Fruit fly (Drosophila melanogaster) whole organism, prepupa: ENCODE results near the gene Rbp1-like.

Experiments
- Blimp-1 ChIP-seq: fragments of 200-800 bp; sonication (Bioruptor generic); optimal IDR thresholded peaks from 3 replicates; lab custom pipeline; 2017; ENCODE audit warnings: missing biosample characterization, missing genetic modification characterization, mild to moderate bottlenecking, moderate library complexity, missing genetic modification reagents
- CG10631 ChIP-seq: fragments of 200-800 bp; sonication (Bioruptor generic); optimal IDR thresholded peaks from 2 replicates; lab custom pipeline; 2016; ENCODE audit warnings: missing biosample characterization, missing genetic modification characterization
- CG10669 ChIP-seq: fragments of 200-800 bp; sonication (Bioruptor generic); optimal IDR thresholded peaks from 3 replicates; lab custom pipeline; 2018; ENCODE audit warnings: missing biosample characterization, mild to moderate bottlenecking, missing genetic modification characterization, moderate library complexity
- CG11762 ChIP-seq: fragments of 200-800 bp; sonication (Bioruptor generic); optimal IDR thresholded peaks from 3 replicates; lab custom pipeline; 2016; ENCODE audit warnings: missing biosample characterization, missing genetic modification characterization; ENCODE audit not compliant: insufficient read depth
- CG11902 ChIP-seq: fragments of 200-800 bp; sonication (Bioruptor generic); optimal IDR thresholded peaks from 3 replicates; lab custom pipeline; 2016; ENCODE audit warnings: missing biosample characterization, missing genetic modification characterization
- CG15336 ChIP-seq: fragments of 200-800 bp; sonication (Bioruptor generic); IDR thresholded peaks from 2 replicates; pipeline ENCODE4 v1.3.6; 2022; ENCODE audit warnings: missing biosample characterization, missing genetic modification characterization
- CG1621 ChIP-seq: fragments of 200-800 bp; sonication (Bioruptor generic); optimal IDR thresholded peaks from 3 replicates; lab custom pipeline; 2018; ENCODE audit warnings: missing biosample characterization, mild to moderate bottlenecking, missing genetic modification characterization
- CG16779 ChIP-seq: fragments of 200-800 bp; sonication (Bioruptor generic); optimal IDR thresholded peaks from 3 replicates; lab custom pipeline; 2017; ENCODE audit warnings: missing biosample characterization, mild to moderate bottlenecking, missing genetic modification characterization
- CG31627 ChIP-seq: fragments of 200-800 bp; sonication (Bioruptor generic); optimal IDR thresholded peaks from 3 replicates; lab custom pipeline; 2016; ENCODE audit warnings: missing biosample characterization, missing genetic modification characterization
- CG32006 ChIP-seq: fragments of 200-800 bp; sonication (Bioruptor generic); optimal IDR thresholded peaks from 3 replicates; lab custom pipeline; 2017; ENCODE audit warnings: missing biosample characterization, mild to moderate bottlenecking, missing genetic modification characterization
- CG34406 ChIP-seq: fragments of 200-800 bp; sonication (Bioruptor generic); optimal IDR thresholded peaks from 3 replicates; lab custom pipeline; 2016; ENCODE audit warnings: missing biosample characterization, missing genetic modification characterization
- CG3919 ChIP-seq: fragments of 200-800 bp; sonication (Bioruptor generic); optimal IDR thresholded peaks from 3 replicates; lab custom pipeline; 2016; ENCODE audit warnings: missing biosample characterization, missing genetic modification characterization
- CG6163 ChIP-seq: fragments of 200-800 bp; sonication (Bioruptor generic); IDR thresholded peaks from 3 replicates; pipeline ENCODE4 v1.3.6; 2022; ENCODE audit warnings: missing biosample characterization, missing genetic modification characterization
- CG6276 ChIP-seq: fragments of 200-800 bp; sonication (Bioruptor generic); optimal IDR thresholded peaks from 2 replicates; lab custom pipeline; 2017; ENCODE audit warnings: missing biosample characterization, mild to moderate bottlenecking, missing genetic modification characterization
- CG6792 ChIP-seq: fragments of 200-800 bp; sonication (Bioruptor generic); optimal IDR thresholded peaks from 3 replicates; lab custom pipeline; 2016; ENCODE audit warnings: missing biosample characterization, missing genetic modification characterization
- CG6808 ChIP-seq: fragments of 200-800 bp; sonication (Bioruptor generic); optimal IDR thresholded peaks from 3 replicates; lab custom pipeline; 2017; ENCODE audit warnings: missing biosample characterization, missing genetic modification characterization, mild to moderate bottlenecking, moderate library complexity, missing genetic modification reagents
- CG6854 ChIP-seq: fragments of 200-800 bp; sonication (Bioruptor generic); optimal IDR thresholded peaks from 2 replicates; lab custom pipeline; 2017; ENCODE audit warnings: missing biosample characterization, mild to moderate bottlenecking, missing genetic modification characterization
- CG7368 ChIP-seq: fragments of 200-800 bp; sonication (Bioruptor generic); optimal IDR thresholded peaks from 3 replicates; lab custom pipeline; 2016; ENCODE audit warnings: missing biosample characterization, missing genetic modification characterization
- CG8119 ChIP-seq: fragments of 200-800 bp; sonication (Bioruptor generic); IDR thresholded peaks from 3 replicates; pipeline ENCODE4 v1.3.6; 2022; ENCODE audit warnings: missing biosample characterization, missing genetic modification characterization
- CG8319 ChIP-seq: fragments of 200-800 bp; sonication (Bioruptor generic); optimal IDR thresholded peaks from 3 replicates; lab custom pipeline; 2016; ENCODE audit warnings: missing biosample characterization, missing genetic modification characterization
- CG8632 ChIP-seq: fragments of 200-800 bp; sonication (Bioruptor generic); optimal IDR thresholded peaks from 3 replicates; lab custom pipeline; 2016; ENCODE audit warnings: missing biosample characterization, missing genetic modification characterization
- Eip75B ChIP-seq: fragments of 200-800 bp; sonication (Bioruptor generic); optimal IDR thresholded peaks from 3 replicates; lab custom pipeline; 2016; ENCODE audit warnings: missing biosample characterization, missing genetic modification characterization
- Eip78C ChIP-seq: fragments of 200-800 bp; sonication (Bioruptor generic); peaks from one replicate; lab custom pipeline; 2016; ENCODE audit warnings: missing biosample characterization, missing genetic modification characterization
- Eip93F ChIP-seq: fragments of 200-800 bp; sonication (Bioruptor generic); optimal IDR thresholded peaks from 2 replicates; lab custom pipeline; 2016; ENCODE audit warnings: missing biosample characterization, mild to moderate bottlenecking, missing genetic modification characterization
- Ets21C ChIP-seq: fragments of 200-800 bp; sonication (Bioruptor generic); optimal IDR thresholded peaks from 3 replicates; lab custom pipeline; 2016; ENCODE audit warnings: missing biosample characterization, missing genetic modification characterization
- Gug ChIP-seq: fragments of 200-800 bp; sonication (Bioruptor generic); IDR thresholded peaks from 2 replicates; pipeline ENCODE4 v1.3.6; 2022; ENCODE audit warnings: missing biosample characterization, missing genetic modification characterization
- Hr39 ChIP-seq: fragments of 200-800 bp; sonication (Bioruptor generic); optimal IDR thresholded peaks from 2 replicates; lab custom pipeline; 2016; ENCODE audit warnings: missing biosample characterization, missing genetic modification characterization
- Hr4 ChIP-seq: fragments of 200-800 bp; sonication (Bioruptor generic); optimal IDR thresholded peaks from 3 replicates; lab custom pipeline; 2016; ENCODE audit warnings: missing biosample characterization, missing genetic modification characterization
- Lpt ChIP-seq: fragments of 200-800 bp; sonication (Bioruptor generic); optimal IDR thresholded peaks from 3 replicates; lab custom pipeline; 2016; ENCODE audit warnings: missing biosample characterization, missing genetic modification characterization
- Met ChIP-seq: fragments of 200-800 bp; sonication (Bioruptor generic); optimal IDR thresholded peaks from 3 replicates; lab custom pipeline; 2016; ENCODE audit warnings: missing biosample characterization, missing genetic modification characterization
- OdsH ChIP-seq: fragments of 200-800 bp; sonication (Bioruptor generic); optimal IDR thresholded peaks from 3 replicates; lab custom pipeline; 2016; ENCODE audit warnings: missing biosample characterization, missing genetic modification characterization
- Smox ChIP-seq: fragments of 200-800 bp; sonication (Bioruptor generic); optimal IDR thresholded peaks from 3 replicates; lab custom pipeline; 2016; ENCODE audit warnings: missing biosample characterization, missing genetic modification characterization
- Sox102F ChIP-seq: fragments of 200-800 bp; sonication (Bioruptor generic); optimal IDR thresholded peaks from 2 replicates; lab custom pipeline; 2016; ENCODE audit warnings: missing biosample characterization, mild to moderate bottlenecking, missing genetic modification characterization
- Sox14 ChIP-seq: fragments of 200-800 bp; sonication (Bioruptor generic); optimal IDR thresholded peaks from 3 replicates; lab custom pipeline; 2016; ENCODE audit warnings: missing biosample characterization, missing genetic modification characterization
- achi ChIP-seq: fragments of 200-800 bp; sonication (Bioruptor generic); optimal IDR thresholded peaks from 3 replicates; lab custom pipeline; 2016; ENCODE audit warnings: missing biosample characterization, missing genetic modification characterization
- cyc ChIP-seq: fragments of 200-800 bp; sonication (Bioruptor generic); optimal IDR thresholded peaks from 3 replicates; lab custom pipeline; 2016; ENCODE audit warnings: missing biosample characterization, missing genetic modification characterization
- dac ChIP-seq: fragments of 200-800 bp; sonication (Bioruptor generic); optimal IDR thresholded peaks from 2 replicates; lab custom pipeline; 2017; ENCODE audit warnings: missing biosample characterization, mild to moderate bottlenecking, missing genetic modification characterization
- dsx ChIP-seq: fragments of 200-800 bp; optimal IDR thresholded peaks from 3 replicates; lab custom pipeline; 2019; ENCODE audit warnings: missing biosample characterization, mild to moderate bottlenecking, missing genetic modification characterization, moderate library complexity; ENCODE audit not compliant: poor library complexity, severe bottlenecking
- eg ChIP-seq: fragments of 200-800 bp; sonication (Bioruptor generic); IDR thresholded peaks from 3 replicates; pipeline ENCODE4 v1.3.6; 2022; ENCODE audit warnings: missing biosample characterization, missing genetic modification characterization
- esn ChIP-seq: fragments of 200-800 bp; sonication (Bioruptor generic); optimal IDR thresholded peaks from 2 replicates; lab custom pipeline; 2016; ENCODE audit warnings: missing biosample characterization, mild to moderate bottlenecking, missing genetic modification characterization, moderate library complexity
- fd59A ChIP-seq: fragments of 200-800 bp; sonication (Bioruptor generic); optimal IDR thresholded peaks from 2 replicates; lab custom pipeline; 2017; ENCODE audit warnings: missing biosample characterization, mild to moderate bottlenecking, missing genetic modification characterization, missing genetic modification reagents
- fd85E ChIP-seq: fragments of 200-800 bp; sonication (Bioruptor generic); optimal IDR thresholded peaks from 3 replicates; lab custom pipeline; 2016; ENCODE audit warnings: missing biosample characterization, missing genetic modification characterization
- fkh ChIP-seq: fragments of 200-800 bp; sonication (Bioruptor generic); optimal IDR thresholded peaks from 3 replicates; lab custom pipeline; 2017; ENCODE audit warnings: missing biosample characterization, mild to moderate bottlenecking, missing genetic modification characterization, moderate library complexity
- lz ChIP-seq: fragments of 200-800 bp; sonication (Bioruptor generic); optimal IDR thresholded peaks from 3 replicates; lab custom pipeline; 2016; ENCODE audit warnings: missing biosample characterization, missing genetic modification characterization
- net ChIP-seq: fragments of 200-800 bp; sonication (Bioruptor generic); optimal IDR thresholded peaks from 3 replicates; lab custom pipeline; 2016; ENCODE audit warnings: missing biosample characterization, missing genetic modification characterization
- pdm3 ChIP-seq: fragments of 200-800 bp; sonication (Bioruptor generic); optimal IDR thresholded peaks from 3 replicates; lab custom pipeline; 2016; ENCODE audit warnings: missing biosample characterization, missing genetic modification characterization
- salr ChIP-seq, 2 experiments: fragments of 200-800 bp; sonication (Bioruptor generic); optimal IDR thresholded peaks; 3 replicates each; lab custom pipeline; 2016 to 2018; ENCODE audit warnings: missing biosample characterization in 2 of 2, missing genetic modification characterization in 2 of 2, mild to moderate bottlenecking in 1 of 2
- spab ChIP-seq: fragments of 200-800 bp; sonication (Bioruptor generic); optimal IDR thresholded peaks from 2 replicates; lab custom pipeline; 2017; ENCODE audit warnings: missing biosample characterization, mild to moderate bottlenecking, missing genetic modification characterization, missing genetic modification reagents
- ss ChIP-seq, 2 experiments: fragments of 200-800 bp; sonication (Bioruptor generic); optimal IDR thresholded peaks; 2 replicates in 1 of 2; 3 replicates in 1 of 2; lab custom pipeline; 2017 to 2018; ENCODE audit warnings: mild to moderate bottlenecking in 2 of 2, missing biosample characterization in 2 of 2, missing genetic modification characterization in 2 of 2, moderate library complexity in 1 of 2
- topi ChIP-seq: fragments of 200-800 bp; sonication (Bioruptor generic); optimal IDR thresholded peaks from 3 replicates; lab custom pipeline; 2016; ENCODE audit warnings: missing biosample characterization, missing genetic modification characterization
- vri ChIP-seq: fragments of 200-800 bp; sonication (Bioruptor generic); optimal IDR thresholded peaks from 3 replicates; lab custom pipeline; 2016; ENCODE audit warnings: missing biosample characterization, mild to moderate bottlenecking, missing genetic modification characterization

The Rbp1-like gene

dm6 chrX:13384583-13385342 is at the start of gene Rbp1-like, which contains the start of gene Tim9a:
TSS of gene Rbp1-like (minus strand) at chrX:13384877.
TSS of gene Tim9a (plus strand) at chrX:13385210.
- TF ChIP-seq CG6808 (peak; percentile 7), achi (peak; percentile 43), CG15336 (GFP tag; lab: Robert Waterston, UW) (no peak), Sox14 (peak; percentile 16), CG6163 (no peak), CG11762 (GFP tag; lab: Kevin White, UChicago) (no peak), fkh (peak; percentile 11), Blimp-1 (GFP tag; lab: Kevin White, UChicago) (no peak), CG8632 (peak; percentile 35), fd59A (no peak), CG1621 (tag; lab: Kevin White, UChicago) (no peak), CG7368 (GFP tag; lab: Kevin White, UChicago) (no peak), lz (peak; percentile 52), fd85E (no peak), CG11902 (GFP tag; lab: Kevin White, UChicago) (no peak), pdm3 (GFP tag; lab: Kevin White, UChicago) (peak; percentile 37), CG31627 (GFP tag; lab: Kevin White, UChicago) (no peak), dac (no peak), Eip75B (GFP tag; lab: Kevin White, UChicago) (peak; percentile 13), Smox (GFP tag; lab: Kevin White, UChicago) (peak; percentile 35), Met (peak; percentile 55), CG10669 (GFP tag; lab: Kevin White, UChicago) (peak; percentile 14), Lpt (GFP tag; lab: Kevin White, UChicago) (no peak), CG8319 (GFP tag; lab: Kevin White, UChicago) (no peak), CG6854 (no peak), Gug (GFP tag; lab: Robert Waterston, UW) (no peak), Eip93F (GFP tag; lab: Kevin White, UChicago) (peak; percentile 8), Sox102F (peak; percentile 31), CG10631 (peak; percentile 64), vri (GFP tag; lab: Kevin White, UChicago) (peak; percentile 59), CG6276 (GFP tag; lab: Kevin White, UChicago) (no peak), spab (GFP tag; lab: Kevin White, UChicago) (no peak), CG6792 (GFP tag; lab: Kevin White, UChicago) (peak; percentile 8), CG8119 (GFP tag; lab: Robert Waterston, UW) (no peak), CG32006 (peak; percentile 14), topi (GFP tag; lab: Kevin White, UChicago) (peak; percentile 2), OdsH (GFP tag; lab: Kevin White, UChicago) (peak; percentile 26), esn (GFP tag; lab: Kevin White, UChicago) (peak; percentile 52), dsx (GFP tag; lab: Kevin White, UChicago) (no peak), CG3919 (GFP tag; lab: Kevin White, UChicago) (peak; percentile 40), Hr39 (GFP tag; lab: Kevin White, UChicago) (peak; percentile 3), ss (GFP tag; optimal IDR thresholded peaks at IDR 0.05; lab: Kevin White, UChicago) (peak in 1 of 2 experiments; percentile 60), CG34406 (GFP tag; lab: Kevin White, UChicago) (peak; percentile 34), eg (GFP tag; lab: Robert Waterston, UW) (no peak), Eip78C (GFP tag; lab: Kevin White, UChicago) (peak; percentile 71), salr (GFP tag; optimal IDR thresholded peaks at IDR 0.05; lab: Kevin White, UChicago) (peak in 1 of 2 experiments; percentile 27), CG16779 (tag; lab: Kevin White, UChicago) (no peak), cyc (GFP tag; lab: Kevin White, UChicago) (peak; percentile 21), net (GFP tag; lab: Kevin White, UChicago) (no peak), Hr4 (GFP tag; lab: Kevin White, UChicago) (peak; percentile 12), Ets21C (GFP tag; lab: Kevin White, UChicago) (peak; percentile 21)
